Fruit fly (Drosophila melanogaster): ENCODE measurements around the gene CG3323.

dm6 chrX:5295766-5296165 lies 9.7 kb downstream of the CG3323 start, which contains the start of gene CG42749:
- TF ChIP-seq gfzf (GFP tag; optimal IDR thresholded peaks at IDR 0.05) = no peak
- TF ChIP-seq CG12071 (GFP tag; optimal IDR thresholded peaks at IDR 0.05) = no peak
- TF ChIP-seq ato (GFP tag; IDR thresholded peaks at IDR 0.05; ENCODE audit: partially characterized antibody) = no peak
- no peak for TF ChIP-seq CG6175 (GFP tag; IDR thresholded peaks at IDR 0.05)
- no peak for TF ChIP-seq CrebB (tag; optimal IDR thresholded peaks at IDR 0.05)
- no peak for TF ChIP-seq Six4 (GFP tag; optimal IDR thresholded peaks at IDR 0.05)
- no peak for TF ChIP-seq corto (GFP tag; optimal IDR thresholded peaks at IDR 0.05)
- no peak for TF ChIP-seq aop (GFP tag; IDR thresholded peaks at IDR 0.05)
- no peak for TF ChIP-seq CG10431 (GFP tag; optimal IDR thresholded peaks at IDR 0.05)
- no peak for TF ChIP-seq rib (GFP tag; IDR thresholded peaks at IDR 0.05)
- no peak for TF ChIP-seq Optix (GFP tag; IDR thresholded peaks at IDR 0.05)
- no peak for TF ChIP-seq CG8944 (GFP tag; optimal IDR thresholded peaks at IDR 0.05)
